Fruit fly (Drosophila melanogaster) whole organism, prepupa: ENCODE data around the gene CG2901.

Experiments used
- CG11762 ChIP-seq: fragments of 200-800 bp; sonication (Bioruptor generic); optimal IDR thresholded peaks from 3 replicates; lab custom pipeline; 2016; ENCODE audit warnings: missing biosample characterization, missing genetic modification characterization; ENCODE audit not compliant: insufficient read depth
- CG11902 ChIP-seq: fragments of 200-800 bp; sonication (Bioruptor generic); optimal IDR thresholded peaks from 3 replicates; lab custom pipeline; 2016; ENCODE audit warnings: missing biosample characterization, missing genetic modification characterization
- CG16779 ChIP-seq: fragments of 200-800 bp; sonication (Bioruptor generic); optimal IDR thresholded peaks from 3 replicates; lab custom pipeline; 2017; ENCODE audit warnings: missing biosample characterization, mild to moderate bottlenecking, missing genetic modification characterization
- CG3032 ChIP-seq: fragments of 200-800 bp; optimal IDR thresholded peaks from 2 replicates; lab custom pipeline; 2019; ENCODE audit warnings: missing biosample characterization, mild to moderate bottlenecking, missing genetic modification characterization, moderate library complexity
- CG34406 ChIP-seq: fragments of 200-800 bp; sonication (Bioruptor generic); optimal IDR thresholded peaks from 3 replicates; lab custom pipeline; 2016; ENCODE audit warnings: missing biosample characterization, missing genetic modification characterization
- CG6163 ChIP-seq: fragments of 200-800 bp; sonication (Bioruptor generic); IDR thresholded peaks from 3 replicates; pipeline ENCODE4 v1.3.6; 2022; ENCODE audit warnings: missing biosample characterization, missing genetic modification characterization
- CG6276 ChIP-seq: fragments of 200-800 bp; sonication (Bioruptor generic); optimal IDR thresholded peaks from 2 replicates; lab custom pipeline; 2017; ENCODE audit warnings: missing biosample characterization, mild to moderate bottlenecking, missing genetic modification characterization
- CG6792 ChIP-seq: fragments of 200-800 bp; sonication (Bioruptor generic); optimal IDR thresholded peaks from 3 replicates; lab custom pipeline; 2016; ENCODE audit warnings: missing biosample characterization, missing genetic modification characterization
- CG8119 ChIP-seq: fragments of 200-800 bp; sonication (Bioruptor generic); IDR thresholded peaks from 3 replicates; pipeline ENCODE4 v1.3.6; 2022; ENCODE audit warnings: missing biosample characterization, missing genetic modification characterization
- Lpt ChIP-seq: fragments of 200-800 bp; sonication (Bioruptor generic); optimal IDR thresholded peaks from 3 replicates; lab custom pipeline; 2016; ENCODE audit warnings: missing biosample characterization, missing genetic modification characterization
- OdsH ChIP-seq: fragments of 200-800 bp; sonication (Bioruptor generic); optimal IDR thresholded peaks from 3 replicates; lab custom pipeline; 2016; ENCODE audit warnings: missing biosample characterization, missing genetic modification characterization
- Sox102F ChIP-seq: fragments of 200-800 bp; sonication (Bioruptor generic); optimal IDR thresholded peaks from 2 replicates; lab custom pipeline; 2016; ENCODE audit warnings: missing biosample characterization, mild to moderate bottlenecking, missing genetic modification characterization
- acj6 ChIP-seq: fragments of 200-800 bp; sonication (Bioruptor generic); optimal IDR thresholded peaks from 3 replicates; lab custom pipeline; 2016; ENCODE audit warnings: missing biosample characterization, missing genetic modification characterization
- svp ChIP-seq: fragments of 200-800 bp; sonication (Bioruptor generic); peaks from one replicate; lab custom pipeline; 2016; ENCODE audit warnings: missing biosample characterization, missing genetic modification characterization

DNA sequence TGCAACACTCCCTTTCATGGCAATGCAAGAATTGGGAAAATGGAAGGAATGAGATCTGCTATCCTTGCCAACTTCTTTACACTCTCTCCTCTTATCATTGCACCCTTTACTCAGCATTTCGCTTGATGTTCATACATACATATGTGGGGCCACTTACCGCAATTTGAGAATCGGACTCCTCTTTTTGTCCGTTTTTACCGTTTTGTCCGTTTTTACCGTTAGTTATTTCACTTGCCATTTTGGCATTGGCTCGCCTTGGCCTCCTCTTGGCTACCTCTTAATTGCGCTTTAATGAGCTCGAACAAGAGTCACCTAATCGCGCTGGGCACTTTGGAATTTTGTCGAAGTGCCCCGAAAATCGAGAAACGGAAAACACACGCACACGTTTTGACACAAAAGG is 39.8 kb downstream of the CG2901 start:
- no peak for TF ChIP-seq CG34406 (GFP tag; lab: Kevin White, UChicago)
- no peak for TF ChIP-seq CG11762 (GFP tag; lab: Kevin White, UChicago)
- no peak for TF ChIP-seq CG8119
- TF ChIP-seq Sox102F (GFP tag; lab: Kevin White, UChicago), result no peak
- TF ChIP-seq CG11902 (GFP tag; lab: Kevin White, UChicago), result no peak
- no peak for TF ChIP-seq CG3032 (tag; lab: Kevin White, UChicago)
- no peak for TF ChIP-seq acj6
- no peak for TF ChIP-seq CG6163 (GFP tag; lab: Robert Waterston, UW)
- no peak for TF ChIP-seq CG6792 (GFP tag; lab: Kevin White, UChicago)
- no peak for TF ChIP-seq CG16779 (tag; lab: Kevin White, UChicago)
- no peak for TF ChIP-seq Lpt (GFP tag; lab: Kevin White, UChicago)
- TF ChIP-seq svp (GFP tag; lab: Kevin White, UChicago), result no peak
- no peak for TF ChIP-seq CG6276
- no peak for TF ChIP-seq OdsH
